Worm (Caenorhabditis elegans) whole organism, L3 larva: ENCODE data around the gene C17H12.11.

ENCODE experiments used
- aly-2 ChIP-seq: fragments of 150-350 bp; optimal IDR thresholded peaks from 2 replicates; lab custom pipeline; 2014; ENCODE audit warnings: missing biosample characterization, missing genetic modification characterization
- ama-1 ChIP-seq: fragments of 150-350 bp; optimal IDR thresholded peaks from 2 replicates; lab custom pipeline; 2018
- lin-15B ChIP-seq: fragments of 150-350 bp; optimal IDR thresholded peaks from 2 replicates; lab custom pipeline; 2014; ENCODE audit warnings: missing biosample characterization, missing genetic modification characterization
- nhr-237 ChIP-seq: fragments of 150-350 bp; optimal IDR thresholded peaks from 2 replicates; lab custom pipeline; 2014; ENCODE audit warnings: missing biosample characterization, missing genetic modification characterization
- nhr-28 ChIP-seq: fragments of 150-350 bp; optimal IDR thresholded peaks from 2 replicates; lab custom pipeline; 2014; ENCODE audit warnings: missing biosample characterization, missing genetic modification characterization
- unc-39 ChIP-seq: sonication (generic microtip); optimal IDR thresholded peaks from 4 replicates; lab custom pipeline; 2017; ENCODE audit warnings: missing biosample characterization, missing genetic modification characterization
- zag-1 ChIP-seq: fragments of 150-350 bp; optimal IDR thresholded peaks from 2 replicates; lab custom pipeline; 2014; ENCODE audit warnings: missing biosample characterization, missing genetic modification characterization

DNA sequence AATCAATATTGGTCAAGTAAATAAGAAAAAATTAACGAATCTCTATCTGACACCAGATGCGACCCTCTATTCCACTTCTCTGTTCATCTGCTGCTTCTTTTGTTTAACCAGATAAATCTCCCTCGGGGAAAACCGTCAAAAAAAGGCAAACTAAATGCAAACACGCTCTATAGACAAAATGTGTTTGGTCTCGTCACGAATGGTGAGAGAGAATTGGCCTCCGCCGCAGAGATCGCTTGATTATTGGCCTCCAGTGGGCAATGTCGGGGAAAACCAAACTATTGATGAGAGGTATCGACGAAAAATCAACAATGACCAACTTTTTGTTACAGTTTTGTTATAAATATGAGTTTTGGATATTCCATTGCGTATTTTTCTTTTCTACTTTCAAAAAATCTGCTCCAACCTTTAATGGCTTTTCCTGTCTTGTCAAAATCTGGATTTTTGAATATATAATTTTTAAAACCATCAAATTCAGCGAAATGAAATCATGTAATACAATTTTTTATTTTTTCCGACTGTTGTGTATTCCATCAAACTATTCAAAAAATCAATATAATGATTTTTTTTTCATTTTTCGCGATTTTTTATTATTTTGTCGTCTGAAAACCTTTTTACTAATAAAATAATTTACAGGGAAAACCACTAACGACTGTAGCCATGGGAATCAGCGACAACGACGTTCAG is 11.6 kb upstream of the C17H12.11 start, which contains the start of the genes C17H12.2 and vha-8:
- TF ChIP-seq lin-15B (tag; lab: Kevin White, UChicago) (peak; percentile 100), unc-39 (tag; lab: Kevin White, UChicago) (no peak), zag-1 (no peak), nhr-28 (tag; lab: Kevin White, UChicago) (no peak), aly-2 (no peak), nhr-237 (tag; lab: Kevin White, UChicago) (no peak), ama-1 (lab: Kevin White, UChicago) (peak; percentile 36)
